Worm (Caenorhabditis elegans) whole organism, L1 larva: Measurements from ENCODE around the gene grl-1.

ENCODE experiments used
- alr-1 ChIP-seq: fragments of 200-800 bp; sonication (Bioruptor generic); optimal IDR thresholded peaks from 2 replicates; lab custom pipeline; 2018; ENCODE audit warnings: borderline replicate concordance, mild to moderate bottlenecking, missing genetic modification characterization, missing compliant biosample characterization
- aly-2 ChIP-seq: fragments of 150-350 bp; optimal IDR thresholded peaks from 2 replicates; lab custom pipeline; 2014; ENCODE audit warnings: missing biosample characterization, missing genetic modification characterization
- blmp-1 ChIP-seq: fragments of 150-350 bp; optimal IDR thresholded peaks from 2 replicates; lab custom pipeline; 2014; ENCODE audit warnings: missing biosample characterization, missing genetic modification characterization
- ceh-63 ChIP-seq: fragments of 200-800 bp; sonication (Bioruptor generic); optimal IDR thresholded peaks from 2 replicates; lab custom pipeline; 2018; ENCODE audit warnings: mild to moderate bottlenecking, missing genetic modification characterization, missing compliant biosample characterization
- ceh-82 ChIP-seq, 3 experiments: fragments of 150-350 bp in 1 of 3; sonication (generic microtip) in 2 of 3; optimal IDR thresholded peaks; 2 replicates each; lab custom pipeline; 2014 to 2017; ENCODE audit warnings: missing biosample characterization in 3 of 3, missing genetic modification characterization in 3 of 3
- dpl-1 ChIP-seq, 3 experiments: fragments of 150-350 bp in 2 of 3; sonication (generic microtip) in 1 of 3; optimal IDR thresholded peaks; 2 replicates each; lab custom pipeline; 2014 to 2017; ENCODE audit warnings: missing biosample characterization in 3 of 3, missing genetic modification characterization in 3 of 3, missing genetic modification reagents in 3 of 3
- efl-1 ChIP-seq, 4 experiments: fragments of 150-350 bp; optimal IDR thresholded peaks in 3 of 4; peaks in 1 of 4; 1 replicate in 1 of 4; 2 replicates in 3 of 4; lab custom pipeline; 2014; ENCODE audit warnings: missing biosample characterization in 2 of 4, missing genetic modification characterization in 2 of 4, missing genetic modification reagents in 2 of 4
- elt-2 ChIP-seq: sonication (generic microtip); optimal IDR thresholded peaks from 2 replicates; lab custom pipeline; 2016; ENCODE audit warnings: missing genetic modification characterization, mild to moderate bottlenecking, inconsistent platforms, missing compliant biosample characterization, missing genetic modification reagents
- grh-1 ChIP-seq: fragments of 200-800 bp; sonication (Bioruptor generic); IDR thresholded peaks from 2 replicates; pipeline ENCODE4 v1.3.6; 2022; ENCODE audit warnings: missing genetic modification reagents, missing genetic modification characterization, missing compliant biosample characterization
- hpl-2 ChIP-seq: fragments of 150-350 bp; optimal IDR thresholded peaks from 2 replicates; lab custom pipeline; 2014; ENCODE audit warnings: missing biosample characterization, missing genetic modification reagents, missing genetic modification characterization
- isw-1 ChIP-seq: fragments of 200-800 bp; sonication (Bioruptor generic); IDR thresholded peaks from 2 replicates; pipeline ENCODE4 v1.3.6; 2022; ENCODE audit warnings: missing genetic modification characterization, missing compliant biosample characterization
- lin-14 ChIP-seq: fragments of 200-800 bp; sonication (Bioruptor generic); optimal IDR thresholded peaks from 2 replicates; lab custom pipeline; 2018; ENCODE audit warnings: mild to moderate bottlenecking, missing genetic modification characterization, moderate library complexity, missing compliant biosample characterization
- lin-35 ChIP-seq, 2 experiments: fragments of 150-350 bp; optimal IDR thresholded peaks; 2 replicates each; lab custom pipeline; 2014; ENCODE audit warnings: missing biosample characterization in 2 of 2, missing genetic modification characterization in 2 of 2, missing genetic modification reagents in 2 of 2
- lsy-2 ChIP-seq, 2 experiments: fragments of 150-350 bp; optimal IDR thresholded peaks; 2 replicates each; lab custom pipeline; 2014; ENCODE audit warnings: missing biosample characterization in 2 of 2, missing genetic modification characterization in 2 of 2
- nhr-19 ChIP-seq: fragments of 200-800 bp; sonication (Bioruptor generic); conservative IDR thresholded peaks from 2 replicates; pipeline ENCODE4 v1.3.6; 2022; ENCODE audit warnings: missing genetic modification characterization, missing compliant biosample characterization
- nhr-20 ChIP-seq: sonication (generic microtip); optimal IDR thresholded peaks from 2 replicates; lab custom pipeline; 2016; ENCODE audit warnings: mild to moderate bottlenecking, missing genetic modification characterization, missing compliant biosample characterization
- nhr-71 ChIP-seq: sonication (generic microtip); optimal IDR thresholded peaks from 2 replicates; lab custom pipeline; 2016; ENCODE audit warnings: mild to moderate bottlenecking, missing genetic modification characterization, moderate library complexity, missing compliant biosample characterization
- nhr-76 ChIP-seq: sonication (generic microtip); optimal IDR thresholded peaks from 2 replicates; lab custom pipeline; 2017; ENCODE audit warnings: missing biosample characterization, missing genetic modification characterization
- nhr-84 ChIP-seq: sonication (generic microtip); optimal IDR thresholded peaks from 2 replicates; lab custom pipeline; 2017; ENCODE audit warnings: missing biosample characterization, missing genetic modification characterization
- nhr-85 ChIP-seq: sonication (generic microtip); peaks from one replicate; lab custom pipeline; 2016; ENCODE audit warnings: missing genetic modification characterization, inconsistent platforms, missing compliant biosample characterization
- nhr-90 ChIP-seq: sonication (generic microtip); optimal IDR thresholded peaks from 2 replicates; lab custom pipeline; 2016; ENCODE audit warnings: mild to moderate bottlenecking, missing genetic modification characterization, missing compliant biosample characterization; ENCODE audit not compliant: poor library complexity
- pax-3 ChIP-seq: fragments of 200-800 bp; sonication (Bioruptor generic); optimal IDR thresholded peaks from 2 replicates; lab custom pipeline; 2018; ENCODE audit warnings: mild to moderate bottlenecking, missing genetic modification characterization, moderate library complexity, missing compliant biosample characterization
- pqm-1 ChIP-seq: sonication (generic microtip); optimal IDR thresholded peaks from 3 replicates; lab custom pipeline; 2017; ENCODE audit warnings: missing biosample characterization, missing genetic modification characterization
- rnt-1 ChIP-seq: sonication (generic microtip); optimal IDR thresholded peaks from 2 replicates; lab custom pipeline; 2016; ENCODE audit warnings: mild to moderate bottlenecking, missing genetic modification characterization, moderate library complexity, missing compliant biosample characterization
- snu-23 ChIP-seq: sonication (generic microtip); optimal IDR thresholded peaks from 2 replicates; lab custom pipeline; 2016; ENCODE audit warnings: missing genetic modification characterization, missing compliant biosample characterization
- sup-37 ChIP-seq: fragments of 200-800 bp; sonication (Bioruptor generic); optimal IDR thresholded peaks from 2 replicates; lab custom pipeline; 2018; ENCODE audit warnings: mild to moderate bottlenecking, missing genetic modification characterization, missing compliant biosample characterization
- tbx-2 ChIP-seq: sonication (generic microtip); optimal IDR thresholded peaks from 2 replicates; lab custom pipeline; 2016; ENCODE audit warnings: missing genetic modification characterization, missing compliant biosample characterization
- unc-130 ChIP-seq: fragments of 150-350 bp; optimal IDR thresholded peaks from 2 replicates; lab custom pipeline; 2017; ENCODE audit warnings: missing biosample characterization, missing genetic modification characterization, inconsistent platforms
- zag-1 ChIP-seq: fragments of 150-350 bp; optimal IDR thresholded peaks from 2 replicates; lab custom pipeline; 2014; ENCODE audit warnings: missing biosample characterization, missing genetic modification characterization

grl-1 gene

ce11 chrV:5523260-5523659, 10.4 kb downstream of the grl-1 start:
- TF ChIP-seq dpl-1 (GFP tag; optimal IDR thresholded peaks at IDR 0.05; lab: Kevin White, UChicago), result no peak
- TF ChIP-seq nhr-85 (tag; lab: Kevin White, UChicago), result peak; percentile 93
- peak; percentile 83 for TF ChIP-seq blmp-1 (tag; lab: Kevin White, UChicago)
- TF ChIP-seq efl-1 (optimal IDR thresholded peaks at IDR 0.05; lab: Kevin White, UChicago), result no peak
- peak in 1 of 2 experiments; percentile 43 for TF ChIP-seq efl-1 (GFP tag; optimal IDR thresholded peaks at IDR 0.05 in 1 of 2; lab: Kevin White, UChicago)
- peak in 1 of 2 experiments; percentile 8 for TF ChIP-seq lsy-2 (tag; optimal IDR thresholded peaks at IDR 0.05; lab: Kevin White, UChicago)
- no peak for TF ChIP-seq sup-37 (GFP tag; lab: Kevin White, UChicago)
- TF ChIP-seq lin-14, result peak; percentile 76
- TF ChIP-seq snu-23 (GFP tag; lab: Kevin White, UChicago), result peak; percentile 14
- peak; percentile 13 for TF ChIP-seq rnt-1 (tag; lab: Kevin White, UChicago)

- TF ChIP-seq blmp-1 (tag; lab: Kevin White, UChicago), result peak; percentile 60
- no peak for TF ChIP-seq ceh-63 (GFP tag; lab: Kevin White, UChicago)
- TF ChIP-seq nhr-84 (tag; lab: Kevin White, UChicago), result no peak
- TF ChIP-seq nhr-20, result peak; percentile 14
- TF ChIP-seq nhr-85 (tag; lab: Kevin White, UChicago), result peak; percentile 66
- TF ChIP-seq grh-1 (GFP tag; lab: Robert Waterston, UW), result 0 out of 2 replicates have a peak, but pooled peaks have one; percentile 8
- no peak for TF ChIP-seq efl-1 (optimal IDR thresholded peaks at IDR 0.05; lab: Kevin White, UChicago)
- peak in 1 of 2 experiments; percentile 90 for TF ChIP-seq efl-1 (GFP tag; optimal IDR thresholded peaks at IDR 0.05 in 1 of 2; lab: Kevin White, UChicago)
- no peak for TF ChIP-seq aly-2 (tag; lab: Kevin White, UChicago)
These were observed 11.9 kb downstream of the grl-1 start, which contains the start of gene hir-1 for ce11 chrV:5521735-5522241. Gene hir-1 (plus strand): TSS chrV:5522139.

- TF ChIP-seq efl-1 (optimal IDR thresholded peaks at IDR 0.05; lab: Kevin White, UChicago), result no peak
- TF ChIP-seq efl-1 (GFP tag; optimal IDR thresholded peaks at IDR 0.05 in 1 of 2; lab: Kevin White, UChicago), result peak in 1 of 2 experiments; percentile 49
- peak in 1 of 2 experiments; percentile 1 for TF ChIP-seq lin-35 (GFP tag; optimal IDR thresholded peaks at IDR 0.05; lab: Kevin White, UChicago)
- peak; percentile 46 for TF ChIP-seq elt-2
- no peak for TF ChIP-seq nhr-76 (tag; lab: Kevin White, UChicago)
- no peak for TF ChIP-seq pax-3 (tag; lab: Kevin White, UChicago)
- no peak for TF ChIP-seq ceh-63 (GFP tag; lab: Kevin White, UChicago)
- no peak for TF ChIP-seq aly-2 (tag; lab: Kevin White, UChicago)
- no peak for TF ChIP-seq nhr-71 (tag; lab: Kevin White, UChicago)
- no peak for TF ChIP-seq alr-1 (tag; lab: Kevin White, UChicago)
- no peak for TF ChIP-seq nhr-90
- no peak for TF ChIP-seq rnt-1 (tag; lab: Kevin White, UChicago)
- TF ChIP-seq nhr-19 (GFP tag; lab: Robert Waterston, UW), result no peak
- TF ChIP-seq tbx-2 (tag; lab: Kevin White, UChicago), result no peak
- TF ChIP-seq dpl-1 (GFP tag; optimal IDR thresholded peaks at IDR 0.05; lab: Kevin White, UChicago), result no peak
- no peak for TF ChIP-seq zag-1 (tag; lab: Kevin White, UChicago)
These were observed 19.9 kb downstream of the grl-1 start, which contains the start of the genes hpo-15 and mms-19 for ce11 chrV:5513630-5514378. Gene hpo-15 (minus strand): TSS chrV:5513830. Gene mms-19 (plus strand): TSS chrV:5514348.

- TF ChIP-seq pqm-1 (tag; lab: Kevin White, UChicago) (peak; percentile 75), elt-2 (peak; percentile 80), unc-130 (tag; lab: Kevin White, UChicago) (no peak), lin-35 (GFP tag; optimal IDR thresholded peaks at IDR 0.05; lab: Kevin White, UChicago) (peak in 1 of 2 experiments; percentile 0)
- TF ChIP-seq, all 84 proteins: peak for 3
These were observed 21.1 kb downstream of the grl-1 start for ce11 chrV:5512559-5512958.

ce11 chrV:5511720-5512119, 21.9 kb downstream of the grl-1 start:
- no peak for TF ChIP-seq isw-1 (GFP tag; lab: Robert Waterston, UW)
- no peak for TF ChIP-seq ceh-82 (tag; optimal IDR thresholded peaks at IDR 0.05; lab: Kevin White, UChicago)
- TF ChIP-seq aly-2 (tag; lab: Kevin White, UChicago), result no peak
- TF ChIP-seq hpl-2 (GFP tag; lab: Kevin White, UChicago), result no peak
- TF ChIP-seq lin-35 (GFP tag; optimal IDR thresholded peaks at IDR 0.05; lab: Kevin White, UChicago), result peak in 1 of 2 experiments; percentile 27
- peak; percentile 67 for TF ChIP-seq elt-2
- TF ChIP-seq, all 84 proteins: peak for 2
